Worm (Caenorhabditis elegans) whole organism, L2 larva: ENCODE data around the gene nstp-8.

ENCODE experiments used
- F13H6.1 ChIP-seq: sonication (generic microtip); optimal IDR thresholded peaks from 2 replicates; lab custom pipeline; 2016; ENCODE audit warnings: missing genetic modification characterization, missing compliant biosample characterization
- aly-2 ChIP-seq: fragments of 150-350 bp; optimal IDR thresholded peaks from 2 replicates; lab custom pipeline; 2014; ENCODE audit warnings: missing biosample characterization, missing genetic modification characterization
- ama-1 ChIP-seq: fragments of 150-350 bp; optimal IDR thresholded peaks from 2 replicates; lab custom pipeline; 2018; ENCODE audit warnings: inconsistent platforms
- blmp-1 ChIP-seq: sonication (generic microtip); optimal IDR thresholded peaks from 2 replicates; lab custom pipeline; 2017; ENCODE audit warnings: missing genetic modification characterization, mild to moderate bottlenecking, missing compliant biosample characterization, antibody characterized with exemption, moderate library complexity; ENCODE audit not compliant: insufficient read depth
- lin-13 ChIP-seq: fragments of 150-350 bp; optimal IDR thresholded peaks from 2 replicates; lab custom pipeline; 2014; ENCODE audit warnings: missing biosample characterization, missing genetic modification reagents, missing genetic modification characterization
- nhr-12 ChIP-seq: fragments of 150-350 bp; optimal IDR thresholded peaks from 2 replicates; lab custom pipeline; 2014; ENCODE audit warnings: missing biosample characterization, missing genetic modification characterization
- nhr-129 ChIP-seq: fragments of 150-350 bp; optimal IDR thresholded peaks from 2 replicates; lab custom pipeline; 2014; ENCODE audit warnings: missing biosample characterization, missing genetic modification characterization
- nhr-23 ChIP-seq: fragments of 150-350 bp; optimal IDR thresholded peaks from 2 replicates; lab custom pipeline; 2014; ENCODE audit warnings: missing biosample characterization, missing genetic modification reagents, missing genetic modification characterization

- TF ChIP-seq nhr-129, result no peak
- no peak for TF ChIP-seq ama-1
- no peak for TF ChIP-seq lin-13 (GFP tag; lab: Kevin White, UChicago)
- TF ChIP-seq nhr-23 (tag; lab: Kevin White, UChicago), result no peak
- TF ChIP-seq aly-2, result no peak
- no peak for TF ChIP-seq nhr-12 (tag; lab: Kevin White, UChicago)
- no peak for TF ChIP-seq blmp-1 (tag; lab: Kevin White, UChicago)
- no peak for TF ChIP-seq F13H6.1 (tag; lab: Kevin White, UChicago)
These were observed 33.9 kb downstream of the nstp-8 start, which contains the start of gene cyp-33C6 for ce11 chrV:2249310-2249709.
